Worm (Caenorhabditis elegans) whole organism, L1 larva: ENCODE results near the gene oac-46.

Source experiments
- C04F5.9 ChIP-seq: sonication (generic microtip); optimal IDR thresholded peaks from 2 replicates; lab custom pipeline; 2016; ENCODE audit warnings: missing genetic modification characterization, missing compliant biosample characterization
- C34B4.2 ChIP-seq: sonication (generic microtip); optimal IDR thresholded peaks from 2 replicates; lab custom pipeline; 2017; ENCODE audit warnings: mild to moderate bottlenecking, missing genetic modification characterization, missing compliant biosample characterization
- F16B12.6 ChIP-seq: fragments of 150-350 bp; optimal IDR thresholded peaks from 2 replicates; lab custom pipeline; 2014; ENCODE audit warnings: missing biosample characterization, missing genetic modification characterization
- Y116A8C.19 ChIP-seq: sonication (generic microtip); optimal IDR thresholded peaks from 2 replicates; lab custom pipeline; 2016; ENCODE audit warnings: missing compliant biosample characterization, missing genetic modification characterization, borderline replicate concordance
- aha-1 ChIP-seq: fragments of 150-350 bp; optimal IDR thresholded peaks from 2 replicates; lab custom pipeline; 2014; ENCODE audit warnings: missing biosample characterization, missing genetic modification characterization
- alr-1 ChIP-seq: fragments of 200-800 bp; sonication (Bioruptor generic); optimal IDR thresholded peaks from 2 replicates; lab custom pipeline; 2018; ENCODE audit warnings: borderline replicate concordance, mild to moderate bottlenecking, missing genetic modification characterization, missing compliant biosample characterization
- aly-2 ChIP-seq: fragments of 150-350 bp; optimal IDR thresholded peaks from 2 replicates; lab custom pipeline; 2014; ENCODE audit warnings: missing biosample characterization, missing genetic modification characterization
- ceh-63 ChIP-seq: fragments of 200-800 bp; sonication (Bioruptor generic); optimal IDR thresholded peaks from 2 replicates; lab custom pipeline; 2018; ENCODE audit warnings: mild to moderate bottlenecking, missing genetic modification characterization, missing compliant biosample characterization
- ceh-8 ChIP-seq: fragments of 200-800 bp; sonication (Bioruptor generic); optimal IDR thresholded peaks from 2 replicates; lab custom pipeline; 2018; ENCODE audit warnings: mild to moderate bottlenecking, missing genetic modification characterization, moderate library complexity, missing compliant biosample characterization
- ceh-82 ChIP-seq, 3 experiments: fragments of 150-350 bp in 1 of 3; sonication (generic microtip) in 2 of 3; optimal IDR thresholded peaks; 2 replicates each; lab custom pipeline; 2014 to 2017; ENCODE audit warnings: missing biosample characterization in 3 of 3, missing genetic modification characterization in 3 of 3
- ceh-88 ChIP-seq: fragments of 200-800 bp; sonication (Bioruptor generic); IDR thresholded peaks from 2 replicates; pipeline ENCODE4 v1.3.6; 2022; ENCODE audit warnings: missing genetic modification characterization, missing compliant biosample characterization
- ceh-90 ChIP-seq: sonication (generic microtip); optimal IDR thresholded peaks from 2 replicates; lab custom pipeline; 2016; ENCODE audit warnings: missing genetic modification characterization, missing compliant biosample characterization
- efl-1 ChIP-seq, 4 experiments: fragments of 150-350 bp; optimal IDR thresholded peaks in 3 of 4; peaks in 1 of 4; 1 replicate in 1 of 4; 2 replicates in 3 of 4; lab custom pipeline; 2014; ENCODE audit warnings: missing biosample characterization in 2 of 4, missing genetic modification characterization in 2 of 4, missing genetic modification reagents in 2 of 4
- egl-13 ChIP-seq: sonication (generic microtip); optimal IDR thresholded peaks from 2 replicates; lab custom pipeline; 2016; ENCODE audit warnings: missing genotype, missing genetic modification reagents, missing genetic modification characterization, missing compliant biosample characterization
- ets-5 ChIP-seq: fragments of 200-800 bp; sonication (Bioruptor generic); IDR thresholded peaks from 2 replicates; pipeline ENCODE4 v1.3.6; 2022; ENCODE audit warnings: missing genetic modification characterization, missing compliant biosample characterization
- fkh-10 ChIP-seq: sonication (generic microtip); optimal IDR thresholded peaks from 2 replicates; lab custom pipeline; 2017; ENCODE audit warnings: missing biosample characterization, missing genetic modification reagents, missing genetic modification characterization
- fkh-4 ChIP-seq: sonication (generic microtip); optimal IDR thresholded peaks from 2 replicates; lab custom pipeline; 2016; ENCODE audit warnings: missing compliant biosample characterization, missing genetic modification characterization, borderline replicate concordance
- hlh-4 ChIP-seq: sonication (generic microtip); optimal IDR thresholded peaks from 2 replicates; lab custom pipeline; 2016; ENCODE audit warnings: mild to moderate bottlenecking, missing genetic modification characterization, missing compliant biosample characterization
- irx-1 ChIP-seq: sonication (generic microtip); optimal IDR thresholded peaks from 2 replicates; lab custom pipeline; 2016; ENCODE audit warnings: missing genetic modification characterization, missing compliant biosample characterization
- jun-1 ChIP-seq: fragments of 150-350 bp; optimal IDR thresholded peaks from 2 replicates; lab custom pipeline; 2014; ENCODE audit warnings: missing biosample characterization, missing genetic modification reagents, missing genetic modification characterization
- lin-14 ChIP-seq: fragments of 200-800 bp; sonication (Bioruptor generic); optimal IDR thresholded peaks from 2 replicates; lab custom pipeline; 2018; ENCODE audit warnings: mild to moderate bottlenecking, missing genetic modification characterization, moderate library complexity, missing compliant biosample characterization
- lin-35 ChIP-seq, 2 experiments: fragments of 150-350 bp; optimal IDR thresholded peaks; 2 replicates each; lab custom pipeline; 2014; ENCODE audit warnings: missing biosample characterization in 2 of 2, missing genetic modification characterization in 2 of 2, missing genetic modification reagents in 2 of 2
- mdl-1 ChIP-seq, 2 experiments: fragments of 150-350 bp; optimal IDR thresholded peaks; 2 replicates each; lab custom pipeline; 2014 to 2017; ENCODE audit warnings: missing biosample characterization in 2 of 2, missing genetic modification characterization in 2 of 2, inconsistent platforms in 1 of 2
- nhr-19 ChIP-seq: fragments of 200-800 bp; sonication (Bioruptor generic); conservative IDR thresholded peaks from 2 replicates; pipeline ENCODE4 v1.3.6; 2022; ENCODE audit warnings: missing genetic modification characterization, missing compliant biosample characterization
- nhr-20 ChIP-seq: sonication (generic microtip); optimal IDR thresholded peaks from 2 replicates; lab custom pipeline; 2016; ENCODE audit warnings: mild to moderate bottlenecking, missing genetic modification characterization, missing compliant biosample characterization
- nhr-237 ChIP-seq: fragments of 150-350 bp; optimal IDR thresholded peaks from 2 replicates; lab custom pipeline; 2014; ENCODE audit warnings: missing biosample characterization, missing genetic modification characterization
- nhr-71 ChIP-seq: sonication (generic microtip); optimal IDR thresholded peaks from 2 replicates; lab custom pipeline; 2016; ENCODE audit warnings: mild to moderate bottlenecking, missing genetic modification characterization, moderate library complexity, missing compliant biosample characterization
- nhr-76 ChIP-seq: sonication (generic microtip); optimal IDR thresholded peaks from 2 replicates; lab custom pipeline; 2017; ENCODE audit warnings: missing biosample characterization, missing genetic modification characterization
- nhr-77 ChIP-seq: fragments of 150-350 bp; optimal IDR thresholded peaks from 2 replicates; lab custom pipeline; 2014; ENCODE audit warnings: missing biosample characterization, missing genetic modification characterization
- nhr-84 ChIP-seq: sonication (generic microtip); optimal IDR thresholded peaks from 2 replicates; lab custom pipeline; 2017; ENCODE audit warnings: missing biosample characterization, missing genetic modification characterization
- nhr-85 ChIP-seq: sonication (generic microtip); peaks from one replicate; lab custom pipeline; 2016; ENCODE audit warnings: missing genetic modification characterization, inconsistent platforms, missing compliant biosample characterization
- nhr-90 ChIP-seq: sonication (generic microtip); optimal IDR thresholded peaks from 2 replicates; lab custom pipeline; 2016; ENCODE audit warnings: mild to moderate bottlenecking, missing genetic modification characterization, missing compliant biosample characterization; ENCODE audit not compliant: poor library complexity
- rnt-1 ChIP-seq: sonication (generic microtip); optimal IDR thresholded peaks from 2 replicates; lab custom pipeline; 2016; ENCODE audit warnings: mild to moderate bottlenecking, missing genetic modification characterization, moderate library complexity, missing compliant biosample characterization
- snpc-4 ChIP-seq: fragments of 150-350 bp; optimal IDR thresholded peaks from 2 replicates; lab custom pipeline; 2014; ENCODE audit warnings: missing biosample characterization, missing genetic modification characterization
- sox-4 ChIP-seq: sonication (generic microtip); optimal IDR thresholded peaks from 2 replicates; lab custom pipeline; 2016; ENCODE audit warnings: missing genetic modification characterization, missing compliant biosample characterization
- sup-37 ChIP-seq: fragments of 200-800 bp; sonication (Bioruptor generic); optimal IDR thresholded peaks from 2 replicates; lab custom pipeline; 2018; ENCODE audit warnings: mild to moderate bottlenecking, missing genetic modification characterization, missing compliant biosample characterization
- swsn-7 ChIP-seq: sonication (generic microtip); optimal IDR thresholded peaks from 2 replicates; lab custom pipeline; 2016; ENCODE audit warnings: missing genetic modification characterization, missing compliant biosample characterization
- tbx-2 ChIP-seq: sonication (generic microtip); optimal IDR thresholded peaks from 2 replicates; lab custom pipeline; 2016; ENCODE audit warnings: missing genetic modification characterization, missing compliant biosample characterization
- unc-86 ChIP-seq: sonication (generic microtip); optimal IDR thresholded peaks from 2 replicates; lab custom pipeline; 2016; ENCODE audit warnings: missing genetic modification characterization, missing compliant biosample characterization
- vab-15 ChIP-seq: sonication (generic microtip); optimal IDR thresholded peaks from 2 replicates; lab custom pipeline; 2017; ENCODE audit warnings: missing genotype, mild to moderate bottlenecking, missing genetic modification characterization, missing compliant biosample characterization
- zip-4 ChIP-seq: fragments of 200-800 bp; sonication (Bioruptor generic); optimal IDR thresholded peaks from 2 replicates; lab custom pipeline; 2018; ENCODE audit warnings: mild to moderate bottlenecking, missing genetic modification characterization, moderate library complexity, missing compliant biosample characterization

oac-46 gene

ce11 chrII:8835857-8836256 lies 16.0 kb downstream of the oac-46 start, which contains the start of gene F46C5.4:
TSS of gene F46C5.4 (plus strand) at chrII:8836078.
- peak; percentile 85 for TF ChIP-seq fkh-10 (GFP tag; lab: Kevin White, UChicago)
- TF ChIP-seq lin-35 (GFP tag; optimal IDR thresholded peaks at IDR 0.05; lab: Kevin White, UChicago): no peak
- no peak for TF ChIP-seq hlh-4
- TF ChIP-seq zip-4 (GFP tag; lab: Kevin White, UChicago): no peak
- TF ChIP-seq lin-14 (GFP tag; lab: Kevin White, UChicago): peak; percentile 66

- TF ChIP-seq efl-1 (optimal IDR thresholded peaks at IDR 0.05; lab: Kevin White, UChicago) (no peak), efl-1 (GFP tag; optimal IDR thresholded peaks at IDR 0.05 in 1 of 2; lab: Kevin White, UChicago) (no peak), lin-14 (GFP tag; lab: Kevin White, UChicago) (peak; percentile 36), aha-1 (tag; lab: Kevin White, UChicago) (no peak)
These were observed 19.0 kb downstream of the oac-46 start for ce11 chrII:8832941-8833340.

- TF ChIP-seq nhr-237 (tag; lab: Kevin White, UChicago) (no peak), lin-14 (GFP tag; lab: Kevin White, UChicago) (peak; percentile 42)
These were observed 21.0 kb downstream of the oac-46 start for ce11 chrII:8830917-8831316.

- no peak for TF ChIP-seq nhr-76
These were observed 22.7 kb downstream of the oac-46 start, which contains the start of gene F46C5.2 for ce11 chrII:8829189-8829588. TSS of gene F46C5.2 (minus strand) at chrII:8829289.

- TF ChIP-seq nhr-85 (peak; percentile 16), nhr-237 (tag; lab: Kevin White, UChicago) (no peak), C04F5.9 (tag; lab: Kevin White, UChicago) (no peak)
These were observed 26.1 kb downstream of the oac-46 start, which contains the start of gene nas-25 for ce11 chrII:8825769-8826168. TSS of gene nas-25 (plus strand) at chrII:8826069.

ce11 chrII:8822711-8823110 lies 29.2 kb downstream of the oac-46 start:
- no peak for TF ChIP-seq ceh-88 (GFP tag; lab: Robert Waterston, UW)
- TF ChIP-seq ceh-8: no peak
- TF ChIP-seq sox-4 (tag; lab: Kevin White, UChicago): no peak
- TF ChIP-seq ceh-90 (tag; lab: Kevin White, UChicago): no peak
- no peak for TF ChIP-seq ceh-82 (tag; optimal IDR thresholded peaks at IDR 0.05; lab: Kevin White, UChicago)
- TF ChIP-seq nhr-71 (tag; lab: Kevin White, UChicago): peak; percentile 61
- TF ChIP-seq alr-1: no peak
- TF ChIP-seq egl-13: no peak
- peak; percentile 23 for TF ChIP-seq irx-1 (tag; lab: Kevin White, UChicago)
- TF ChIP-seq Y116A8C.19 (tag; lab: Kevin White, UChicago): no peak
- TF ChIP-seq nhr-76: no peak
- TF ChIP-seq nhr-20: peak; percentile 86
- TF ChIP-seq nhr-90: peak; percentile 73
- TF ChIP-seq jun-1 (tag; lab: Kevin White, UChicago): no peak
- no peak for TF ChIP-seq rnt-1 (tag; lab: Kevin White, UChicago)
- no peak for TF ChIP-seq efl-1 (optimal IDR thresholded peaks at IDR 0.05; lab: Kevin White, UChicago)
- TF ChIP-seq efl-1 (GFP tag; optimal IDR thresholded peaks at IDR 0.05 in 1 of 2; lab: Kevin White, UChicago): peak in 1 of 2 experiments; percentile 88
- TF ChIP-seq sup-37 (GFP tag; lab: Kevin White, UChicago): no peak
- TF ChIP-seq snpc-4: no peak
- TF ChIP-seq C04F5.9 (tag; lab: Kevin White, UChicago): no peak
- TF ChIP-seq swsn-7 (tag; lab: Kevin White, UChicago): no peak
- no peak for TF ChIP-seq zip-4 (GFP tag; lab: Kevin White, UChicago)
- no peak for TF ChIP-seq fkh-4 (tag; lab: Kevin White, UChicago)
- TF ChIP-seq F16B12.6: no peak
- no peak for TF ChIP-seq aly-2 (tag; lab: Kevin White, UChicago)
- TF ChIP-seq unc-86 (tag; lab: Kevin White, UChicago): no peak
- TF ChIP-seq nhr-19 (GFP tag; lab: Robert Waterston, UW): peak; percentile 86
- peak; percentile 52 for TF ChIP-seq tbx-2 (tag; lab: Kevin White, UChicago)
- TF ChIP-seq ceh-63 (GFP tag; lab: Kevin White, UChicago): no peak
- TF ChIP-seq nhr-237 (tag; lab: Kevin White, UChicago): no peak
- TF ChIP-seq ets-5 (GFP tag; lab: Robert Waterston, UW): no peak
- no peak for TF ChIP-seq nhr-84
- peak in 1 of 2 experiments; percentile 85 for TF ChIP-seq mdl-1 (tag; optimal IDR thresholded peaks at IDR 0.05; lab: Kevin White, UChicago)
- TF ChIP-seq nhr-77: no peak
- TF ChIP-seq C34B4.2 (tag; lab: Kevin White, UChicago): no peak
- TF ChIP-seq vab-15 (tag; lab: Kevin White, UChicago): no peak
